Fruit fly (Drosophila melanogaster): Measurements from ENCODE around the gene CG3437.

Gene CG3437

dm6 chr3L:9461670-9462246, 4.3 kb upstream of the CG3437 start (continued):
- peak; percentile 6; the same call in 1 of the 2 replicates for TF ChIP-seq CG15336 (GFP tag; IDR thresholded peaks at IDR 0.05)
- TF ChIP-seq CG16779 (tag; optimal IDR thresholded peaks at IDR 0.05), result no peak
- no peak for TF ChIP-seq CG3032 (tag; optimal IDR thresholded peaks at IDR 0.05)
- no peak for TF ChIP-seq acj6 (GFP tag; optimal IDR thresholded peaks at IDR 0.05)
- TF ChIP-seq cyc (GFP tag; optimal IDR thresholded peaks at IDR 0.05), result no peak
- no peak for TF ChIP-seq Smox (GFP tag; optimal IDR thresholded peaks at IDR 0.05)
- TF ChIP-seq lz (GFP tag; optimal IDR thresholded peaks at IDR 0.05), result no peak
- no peak for TF ChIP-seq CG34406 (GFP tag; optimal IDR thresholded peaks at IDR 0.05)
- TF ChIP-seq fd59A (GFP tag; optimal IDR thresholded peaks at IDR 0.05), result no peak
- no peak for TF ChIP-seq ss (GFP tag; optimal IDR thresholded peaks at IDR 0.05)
- peak; percentile 23 for TF ChIP-seq CG10669 (GFP tag; optimal IDR thresholded peaks at IDR 0.05)
- no peak for TF ChIP-seq CG11902 (GFP tag; optimal IDR thresholded peaks at IDR 0.05)
- TF ChIP-seq CG11762 (GFP tag; optimal IDR thresholded peaks at IDR 0.05; ENCODE audit: insufficient read depth), result no peak
- no peak for TF ChIP-seq CG3919 (GFP tag; optimal IDR thresholded peaks at IDR 0.05)
- no peak for TF ChIP-seq Eip93F (GFP tag; optimal IDR thresholded peaks at IDR 0.05)
- TF ChIP-seq svp (GFP tag), result no peak
- TF ChIP-seq OdsH (GFP tag; optimal IDR thresholded peaks at IDR 0.05), result no peak
- peak; percentile 27 for TF ChIP-seq Ets96B (tag; optimal IDR thresholded peaks at IDR 0.05)
- no peak for TF ChIP-seq esn (GFP tag; optimal IDR thresholded peaks at IDR 0.05)
- TF ChIP-seq salr (GFP tag; optimal IDR thresholded peaks at IDR 0.05), result peak in 1 of 2 experiments; percentile 7
- TF ChIP-seq vri (GFP tag; optimal IDR thresholded peaks at IDR 0.05), result no peak

- TF ChIP-seq Hr4 (GFP tag; optimal IDR thresholded peaks at IDR 0.05) (peak; percentile 82), Sox102F (GFP tag; optimal IDR thresholded peaks at IDR 0.05) (peak; percentile 62), acj6 (GFP tag; optimal IDR thresholded peaks at IDR 0.05) (peak; percentile 77), CG7368 (GFP tag; optimal IDR thresholded peaks at IDR 0.05) (peak; percentile 29), dac (GFP tag; optimal IDR thresholded peaks at IDR 0.05) (peak; percentile 55), CG6792 (GFP tag; optimal IDR thresholded peaks at IDR 0.05) (peak; percentile 49), CG15336 (GFP tag; IDR thresholded peaks at IDR 0.05) (peak; percentile 63), CG34406 (GFP tag; optimal IDR thresholded peaks at IDR 0.05) (peak; percentile 62), CG6276 (GFP tag; optimal IDR thresholded peaks at IDR 0.05) (peak; percentile 79), Ets96B (tag; optimal IDR thresholded peaks at IDR 0.05) (peak; percentile 68), CG8319 (GFP tag; optimal IDR thresholded peaks at IDR 0.05) (peak; percentile 33), net (GFP tag; optimal IDR thresholded peaks at IDR 0.05) (peak; percentile 68), Ets21C (GFP tag; optimal IDR thresholded peaks at IDR 0.05) (peak; percentile 46), CG8632 (GFP tag; optimal IDR thresholded peaks at IDR 0.05) (peak; percentile 65), CG8119 (GFP tag; IDR thresholded peaks at IDR 0.05) (peak; percentile 72), Hr39 (GFP tag; optimal IDR thresholded peaks at IDR 0.05) (peak; percentile 72), CG3032 (tag; optimal IDR thresholded peaks at IDR 0.05) (peak; percentile 75), pdm3 (GFP tag; optimal IDR thresholded peaks at IDR 0.05) (peak; percentile 80), CG10631 (GFP tag; optimal IDR thresholded peaks at IDR 0.05) (peak; percentile 75), Blimp-1 (GFP tag; optimal IDR thresholded peaks at IDR 0.05) (no peak), CG3919 (GFP tag; optimal IDR thresholded peaks at IDR 0.05) (peak; percentile 76), Smox (GFP tag; optimal IDR thresholded peaks at IDR 0.05) (peak; percentile 78), CG16779 (tag; optimal IDR thresholded peaks at IDR 0.05) (peak; percentile 12), CG11294 (GFP tag; IDR thresholded peaks at IDR 0.05) (peak; percentile 52; the same call in 1 of the 2 replicates), fd59A (GFP tag; optimal IDR thresholded peaks at IDR 0.05) (peak; percentile 48), CG9139 (GFP tag; optimal IDR thresholded peaks at IDR 0.05) (peak; percentile 2), CG6163 (GFP tag; IDR thresholded peaks at IDR 0.05) (peak; percentile 77), lz (GFP tag; optimal IDR thresholded peaks at IDR 0.05) (peak; percentile 74), CG11902 (GFP tag; optimal IDR thresholded peaks at IDR 0.05) (peak; percentile 21), Eip75B (GFP tag; optimal IDR thresholded peaks at IDR 0.05) (peak; percentile 70), topi (GFP tag; optimal IDR thresholded peaks at IDR 0.05) (peak; percentile 73), CG4318 (GFP tag; optimal IDR thresholded peaks at IDR 0.05) (peak; percentile 48), esn (GFP tag; optimal IDR thresholded peaks at IDR 0.05) (peak; percentile 82), Lpt (GFP tag; optimal IDR thresholded peaks at IDR 0.05) (peak; percentile 61), OdsH (GFP tag; optimal IDR thresholded peaks at IDR 0.05) (peak; percentile 68), dsx (GFP tag; optimal IDR thresholded peaks at IDR 0.05; ENCODE audit: poor library complexity, severe bottlenecking) (peak; percentile 47), CG6854 (GFP tag; optimal IDR thresholded peaks at IDR 0.05) (peak; percentile 53), ss (GFP tag; optimal IDR thresholded peaks at IDR 0.05) (peak; percentile 38 to 67), Met (GFP tag; optimal IDR thresholded peaks at IDR 0.05) (peak; percentile 81)
Observed at dm6 chr3L:9460775-9461491, 3.5 kb upstream of the CG3437 start, which contains the start of the genes CG3434 and CG44838. Gene CG3434 (minus strand): TSS chr3L:9460799. Gene CG44838 (plus strand): TSS chr3L:9461050.

Measured in whole organism, prepupa.